Worm (Caenorhabditis elegans): ENCODE data around the gene C33G3.5.

ce11 chrX:14047609-14048008 is 30.9 kb downstream of the C33G3.5 start:
- TF ChIP-seq ZK546.5 (tag; optimal IDR thresholded peaks at IDR 0.05): no peak
- TF ChIP-seq peb-1 (tag; optimal IDR thresholded peaks at IDR 0.05): no peak
- no peak for TF ChIP-seq nhr-6 (tag; optimal IDR thresholded peaks at IDR 0.05)
- no peak for TF ChIP-seq blmp-1 (tag; optimal IDR thresholded peaks at IDR 0.05; ENCODE audit: insufficient read depth)

Data from whole organism, L2 larva.